Worm (Caenorhabditis elegans) whole organism, early embryonic: Measurements from ENCODE around the gene osm-7.

ENCODE experiments used
- ama-1 ChIP-seq: fragments of 150-350 bp; optimal IDR thresholded peaks from 2 replicates; lab custom pipeline; 2014
- scrt-1 ChIP-seq: fragments of 200-800 bp; sonication (Bioruptor generic); IDR thresholded peaks from 2 replicates; pipeline ENCODE4 v1.3.6; 2022; ENCODE audit warnings: missing genetic modification characterization, missing compliant biosample characterization

ce11 chrIII:13600254-13600653 lies 24.3 kb downstream of the osm-7 start:
- TF ChIP-seq ama-1 (no peak), scrt-1 (no peak)
